Comparison of ENCODE assay signal across 1 fruit fly cellular context in the genomic region with DNA sequence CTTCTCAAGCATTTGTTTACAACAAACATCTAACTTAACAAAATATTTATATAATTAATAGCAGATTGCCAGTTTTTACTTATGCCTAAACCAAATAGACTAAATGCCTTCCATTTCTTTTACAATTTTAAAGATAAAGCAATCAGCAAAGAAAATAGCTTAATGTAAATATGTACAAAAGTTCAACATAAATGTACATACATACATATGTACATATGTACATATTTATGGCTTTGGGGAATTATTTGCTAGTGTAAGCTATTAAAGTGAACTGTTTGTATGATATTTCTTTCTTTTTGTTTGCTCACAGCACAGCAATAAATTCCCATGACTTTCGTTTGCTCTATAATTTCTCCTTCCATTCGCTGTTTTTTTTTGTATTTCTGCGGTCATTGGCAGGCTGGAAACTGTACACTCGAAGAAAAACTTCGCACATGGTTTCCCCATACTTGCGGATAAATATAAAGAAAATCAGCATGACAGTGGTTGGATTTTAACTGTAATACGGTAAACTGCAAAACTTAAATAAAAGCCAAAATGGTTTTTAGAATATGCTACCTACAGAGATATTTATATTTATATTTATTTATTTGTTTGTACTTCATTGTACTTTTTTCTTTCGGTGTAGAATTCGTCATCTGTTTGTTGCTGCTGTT.
TF ChIP-seq lines count a peak whose summit lies in the region.

No protein-coding gene starts in this region.

TF ChIP-seq in whole organism, embryonic, 481 proteins besides CTCF, POLR2A, EP300 and RAD21 (continued from another document and continues in another):
- TF ChIP-seq CG4282 (GFP tag; optimal IDR thresholded peaks at IDR 0.05; lab: Kevin White, UChicago) (no peak), Trl (optimal IDR thresholded peaks at IDR 0.05; lab: Kevin White, UChicago) (no peak), Trl (GFP tag; optimal IDR thresholded peaks at IDR 0.05; lab: Kevin White, UChicago) (no peak), NfI (GFP tag; optimal IDR thresholded peaks at IDR 0.05; lab: Kevin White, UChicago) (no peak), CG2889 (GFP tag; IDR thresholded peaks at IDR 0.05; lab: Robert Waterston, UW) (no peak), Kr (GFP tag; optimal IDR thresholded peaks at IDR 0.05; lab: Kevin White, UChicago) (no peak), CG16815 (GFP tag; optimal IDR thresholded peaks at IDR 0.05; lab: Kevin White, UChicago) (no peak), gt (GFP tag; IDR thresholded peaks at IDR 0.05; lab: Robert Waterston, UW) (no peak), run (tag; optimal IDR thresholded peaks at IDR 0.05; lab: Kevin White, UChicago) (no peak), CG15601 (tag; optimal IDR thresholded peaks at IDR 0.05; lab: Kevin White, UChicago) (peak; percentile 20), CG7839 (tag; optimal IDR thresholded peaks at IDR 0.05; lab: Kevin White, UChicago) (peak; percentile 51), Mes4 (GFP tag; optimal IDR thresholded peaks at IDR 0.05; lab: Kevin White, UChicago) (no peak), ara (GFP tag; IDR thresholded peaks at IDR 0.05; lab: Robert Waterston, UW) (no peak), CG3995 (GFP tag; optimal IDR thresholded peaks at IDR 0.05; lab: Kevin White, UChicago) (no peak), Sin3A (optimal IDR thresholded peaks at IDR 0.05; lab: Kevin White, UChicago) (no peak), CkIIα-i1 (GFP tag; IDR thresholded peaks at IDR 0.05; lab: Robert Waterston, UW) (no peak), croc (GFP tag; conservative IDR thresholded peaks at IDR 0.05; lab: Robert Waterston, UW) (no peak), Antp (GFP tag; optimal IDR thresholded peaks at IDR 0.05; lab: Kevin White, UChicago) (no peak), klu (GFP tag; IDR thresholded peaks at IDR 0.05; lab: Robert Waterston, UW) (peak; percentile 19; the same call in 1 of the 2 replicates), nmo (GFP tag; optimal IDR thresholded peaks at IDR 0.05; lab: Kevin White, UChicago) (peak; percentile 24), fd96Cb (tag; optimal IDR thresholded peaks at IDR 0.05; lab: Kevin White, UChicago) (peak; percentile 21), CG15479 (GFP tag; optimal IDR thresholded peaks at IDR 0.05; lab: Kevin White, UChicago) (no peak), trem (tag; optimal IDR thresholded peaks at IDR 0.05; lab: Kevin White, UChicago) (no peak), CG8388 (GFP tag; optimal IDR thresholded peaks at IDR 0.05; lab: Kevin White, UChicago) (no peak), NFAT (GFP tag; IDR thresholded peaks at IDR 0.05; lab: Robert Waterston, UW) (no peak), slbo (GFP tag; IDR thresholded peaks at IDR 0.05; lab: Robert Waterston, UW) (no peak), dysf (GFP tag; IDR thresholded peaks at IDR 0.05; lab: Robert Waterston, UW) (peak; percentile 31; the same call in 1 of the 3 replicates), CG3838 (GFP tag; optimal IDR thresholded peaks at IDR 0.05; lab: Kevin White, UChicago) (no peak), sens-2 (GFP tag; IDR thresholded peaks at IDR 0.05; lab: Robert Waterston, UW) (no peak), tin (GFP tag; optimal IDR thresholded peaks at IDR 0.05; lab: Kevin White, UChicago) (no peak), Optix (GFP tag; IDR thresholded peaks at IDR 0.05; lab: Robert Waterston, UW) (no peak), CG7786 (GFP tag; optimal IDR thresholded peaks at IDR 0.05; lab: Kevin White, UChicago) (no peak), Hr51 (GFP tag; optimal IDR thresholded peaks at IDR 0.05; lab: Kevin White, UChicago) (peak in 1 of 2 experiments; percentile 4), Med (GFP tag; lab: Kevin White, UChicago) (peak; percentile 81), CG11456 (GFP tag; IDR thresholded peaks at IDR 0.05; lab: Robert Waterston, UW) (no peak), CG2678 (tag; optimal IDR thresholded peaks at IDR 0.05; lab: Kevin White, UChicago) (peak; percentile 42), ash1 (GFP tag; optimal IDR thresholded peaks at IDR 0.05; lab: Kevin White, UChicago) (no peak), grau (tag; optimal IDR thresholded peaks at IDR 0.05; lab: Kevin White, UChicago) (peak; percentile 32), Gsc (GFP tag; IDR thresholded peaks at IDR 0.05; lab: Robert Waterston, UW) (no peak), CG11560 (tag; IDR thresholded peaks at IDR 0.05; lab: Robert Waterston, UW) (no peak), cwo (GFP tag; optimal IDR thresholded peaks at IDR 0.05; lab: Kevin White, UChicago) (no peak), Ssrp (tag; optimal IDR thresholded peaks at IDR 0.05; lab: Kevin White, UChicago) (no peak), prd (optimal IDR thresholded peaks at IDR 0.05; lab: Kevin White, UChicago) (no peak), prd (GFP tag; IDR thresholded peaks at IDR 0.05; lab: Robert Waterston, UW) (peak; percentile 26; the same call in 1 of the 3 replicates), Ptx1 (GFP tag; IDR thresholded peaks at IDR 0.05; lab: Robert Waterston, UW) (peak; percentile 28; the same call in 1 of the 2 replicates), Fer3 (tag; optimal IDR thresholded peaks at IDR 0.05; lab: Kevin White, UChicago) (no peak), CG5245 (GFP tag; optimal IDR thresholded peaks at IDR 0.05; lab: Kevin White, UChicago) (no peak), ttk (GFP tag; IDR thresholded peaks at IDR 0.05; lab: Robert Waterston, UW) (0 out of 2 replicates have a peak, but pooled peaks have one; percentile 5), Scr (GFP tag; IDR thresholded peaks at IDR 0.05; lab: Robert Waterston, UW; ENCODE audit: partially characterized antibody) (no peak), CG18764 (GFP tag; optimal IDR thresholded peaks at IDR 0.05; lab: Kevin White, UChicago) (no peak), Aef1 (GFP tag; IDR thresholded peaks at IDR 0.05; lab: Robert Waterston, UW) (no peak), CG2712 (tag; optimal IDR thresholded peaks at IDR 0.05; lab: Kevin White, UChicago) (peak; percentile 6), CG1233 (GFP tag; optimal IDR thresholded peaks at IDR 0.05; lab: Kevin White, UChicago) (no peak), CG9817 (tag; optimal IDR thresholded peaks at IDR 0.05; lab: Kevin White, UChicago) (peak; percentile 12), Abd-B (GFP tag; optimal IDR thresholded peaks at IDR 0.05; lab: Kevin White, UChicago) (no peak), tgo (GFP tag; IDR thresholded peaks at IDR 0.05; lab: Robert Waterston, UW) (0 out of 3 replicates have a peak, but pooled peaks have one; percentile 21), CG14710 (tag; optimal IDR thresholded peaks at IDR 0.05; lab: Kevin White, UChicago) (peak; percentile 26), CG1602 (GFP tag; optimal IDR thresholded peaks at IDR 0.05; lab: Kevin White, UChicago) (peak; percentile 21), CG18262 (tag; optimal IDR thresholded peaks at IDR 0.05; lab: Kevin White, UChicago) (peak; percentile 13), CG6175 (GFP tag; IDR thresholded peaks at IDR 0.05; lab: Robert Waterston, UW) (no peak), Atf-2 (GFP tag; optimal IDR thresholded peaks at IDR 0.05; lab: Kevin White, UChicago) (no peak), Doc3 (GFP tag; IDR thresholded peaks at IDR 0.05; lab: Robert Waterston, UW; ENCODE audit: partially characterized antibody) (no peak), schlank (tag; optimal IDR thresholded peaks at IDR 0.05; lab: Kevin White, UChicago) (no peak), ci (GFP tag; IDR thresholded peaks at IDR 0.05; lab: Robert Waterston, UW) (0 out of 3 replicates have a peak, but pooled peaks have one; percentile 12), CG12942 (GFP tag; optimal IDR thresholded peaks at IDR 0.05; lab: Kevin White, UChicago) (no peak), CHES-1-like (GFP tag; optimal IDR thresholded peaks at IDR 0.05; lab: Kevin White, UChicago) (no peak), CG2116 (GFP tag; optimal IDR thresholded peaks at IDR 0.05; lab: Kevin White, UChicago) (no peak), Myb (GFP tag; optimal IDR thresholded peaks at IDR 0.05; lab: Kevin White, UChicago) (no peak), CG14014 (GFP tag; IDR thresholded peaks at IDR 0.05; lab: Robert Waterston, UW) (0 out of 2 replicates have a peak, but pooled peaks have one; percentile 6), CG2129 (GFP tag; IDR thresholded peaks at IDR 0.05; lab: Robert Waterston, UW; ENCODE audit: partially characterized antibody) (no peak), Blimp-1 (GFP tag; optimal IDR thresholded peaks at IDR 0.05; lab: Kevin White, UChicago) (peak; percentile 51), CG14441 (GFP tag; IDR thresholded peaks at IDR 0.05; lab: Robert Waterston, UW) (no peak), CG3281 (GFP tag; optimal IDR thresholded peaks at IDR 0.05; lab: Kevin White, UChicago) (peak; percentile 11), hkb (optimal IDR thresholded peaks at IDR 0.05; lab: Kevin White, UChicago) (no peak), hkb (GFP tag; IDR thresholded peaks at IDR 0.05; lab: Robert Waterston, UW) (0 out of 2 replicates have a peak, but pooled peaks have one; percentile 20), CG31388 (GFP tag; optimal IDR thresholded peaks at IDR 0.05; lab: Kevin White, UChicago) (no peak), CG18476 (GFP tag; optimal IDR thresholded peaks at IDR 0.05; lab: Kevin White, UChicago) (no peak), CG17361 (GFP tag; IDR thresholded peaks at IDR 0.05; lab: Robert Waterston, UW) (peak; percentile 50; the same call in 2 of the 3 replicates), Drgx (GFP tag; IDR thresholded peaks at IDR 0.05; lab: Robert Waterston, UW) (no peak), CG4360 (GFP tag; IDR thresholded peaks at IDR 0.05; lab: Robert Waterston, UW) (no peak), CG2120 (GFP tag; optimal IDR thresholded peaks at IDR 0.05; lab: Kevin White, UChicago) (peak; percentile 39), gce (GFP tag; IDR thresholded peaks at IDR 0.05; lab: Robert Waterston, UW) (0 out of 3 replicates have a peak, but pooled peaks have one; percentile 8), chif (GFP tag; optimal IDR thresholded peaks at IDR 0.05; lab: Kevin White, UChicago) (peak; percentile 10 to 15), CG16863 (GFP tag; optimal IDR thresholded peaks at IDR 0.05; lab: Kevin White, UChicago) (no peak), en (GFP tag; optimal IDR thresholded peaks at IDR 0.05; lab: Kevin White, UChicago) (no peak), pan (optimal IDR thresholded peaks at IDR 0.05; lab: Kevin White, UChicago) (no peak), pan (GFP tag; optimal IDR thresholded peaks at IDR 0.05 in 1 of 2, IDR thresholded peaks at IDR 0.05 in 1 of 2) (peak in 1 of 2 experiments; percentile 5), row (GFP tag; IDR thresholded peaks at IDR 0.05; lab: Robert Waterston, UW) (peak; percentile 33; the same call in 2 of the 3 replicates), CG2875 (GFP tag; optimal IDR thresholded peaks at IDR 0.05; lab: Kevin White, UChicago) (no peak), esg (GFP tag; conservative IDR thresholded peaks at IDR 0.05; lab: Robert Waterston, UW) (no peak), Bgb (GFP tag; IDR thresholded peaks at IDR 0.05; lab: Robert Waterston, UW; ENCODE audit: partially characterized antibody) (no peak), Dbx (GFP tag; IDR thresholded peaks at IDR 0.05; lab: Robert Waterston, UW) (no peak), HLH54F (GFP tag; optimal IDR thresholded peaks at IDR 0.05; lab: Kevin White, UChicago) (peak; percentile 7), Bteb2 (GFP tag; optimal IDR thresholded peaks at IDR 0.05; lab: Kevin White, UChicago) (no peak), ind (GFP tag; optimal IDR thresholded peaks at IDR 0.05; lab: Kevin White, UChicago) (peak; percentile 0), CG7987 (GFP tag; optimal IDR thresholded peaks at IDR 0.05; lab: Kevin White, UChicago) (no peak), sens (GFP tag; lab: Kevin White, UChicago) (peak; percentile 77), pzg (GFP tag; optimal IDR thresholded peaks at IDR 0.05; lab: Kevin White, UChicago) (no peak), CG1603 (tag; optimal IDR thresholded peaks at IDR 0.05; lab: Kevin White, UChicago) (peak; percentile 35), CG18599 (GFP tag; optimal IDR thresholded peaks at IDR 0.05; lab: Kevin White, UChicago) (peak; percentile 47), CG11247 (GFP tag; IDR thresholded peaks at IDR 0.05; lab: Robert Waterston, UW) (no peak), Nf-YB (GFP tag; optimal IDR thresholded peaks at IDR 0.05; lab: Kevin White, UChicago) (no peak), Six4 (GFP tag; optimal IDR thresholded peaks at IDR 0.05; lab: Kevin White, UChicago) (no peak), CG1024 (GFP tag; IDR thresholded peaks at IDR 0.05; lab: Robert Waterston, UW) (no peak), bab2 (GFP tag; optimal IDR thresholded peaks at IDR 0.05; lab: Kevin White, UChicago) (no peak), unpg (GFP tag; optimal IDR thresholded peaks at IDR 0.05; lab: Kevin White, UChicago) (no peak), az2 (GFP tag; optimal IDR thresholded peaks at IDR 0.05; lab: Kevin White, UChicago) (no peak), phol (tag; optimal IDR thresholded peaks at IDR 0.05; lab: Kevin White, UChicago) (peak; percentile 32), Gug (GFP tag; IDR thresholded peaks at IDR 0.05; lab: Robert Waterston, UW) (peak; percentile 10; the same call in 1 of the 4 replicates), CG10209 (GFP tag; optimal IDR thresholded peaks at IDR 0.05; lab: Kevin White, UChicago) (no peak), CG13424 (tag; optimal IDR thresholded peaks at IDR 0.05; lab: Kevin White, UChicago) (peak; percentile 33), CG9727 (GFP tag; optimal IDR thresholded peaks at IDR 0.05; lab: Kevin White, UChicago) (peak; percentile 29), Oli (tag; optimal IDR thresholded peaks at IDR 0.05; lab: Kevin White, UChicago) (no peak), Mad (GFP tag; optimal IDR thresholded peaks at IDR 0.05; lab: Kevin White, UChicago) (no peak), da (GFP tag; optimal IDR thresholded peaks at IDR 0.05; lab: Kevin White, UChicago) (no peak), E2f2 (GFP tag; IDR thresholded peaks at IDR 0.05; lab: Robert Waterston, UW) (no peak), Dad (GFP tag; optimal IDR thresholded peaks at IDR 0.05; lab: Kevin White, UChicago) (no peak), CG4820 (GFP tag; optimal IDR thresholded peaks at IDR 0.05; lab: Kevin White, UChicago) (no peak), Camta (GFP tag; optimal IDR thresholded peaks at IDR 0.05; lab: Kevin White, UChicago) (no peak), CG6689 (GFP tag; IDR thresholded peaks at IDR 0.05; lab: Robert Waterston, UW) (no peak), Sox100B (GFP tag; optimal IDR thresholded peaks at IDR 0.05; lab: Kevin White, UChicago) (peak; percentile 6), Eip74EF (GFP tag; optimal IDR thresholded peaks at IDR 0.05; lab: Kevin White, UChicago) (no peak), CG1529 (GFP tag; optimal IDR thresholded peaks at IDR 0.05; lab: Kevin White, UChicago) (no peak), Bdp1 (GFP tag; optimal IDR thresholded peaks at IDR 0.05; lab: Kevin White, UChicago) (no peak), gsb (GFP tag; IDR thresholded peaks at IDR 0.05; lab: Robert Waterston, UW) (no peak), Hr3 (GFP tag; optimal IDR thresholded peaks at IDR 0.05; lab: Kevin White, UChicago) (no peak), CG8281 (tag; optimal IDR thresholded peaks at IDR 0.05; lab: Kevin White, UChicago) (no peak)
